Worm (Caenorhabditis elegans): ENCODE results near the gene srh-41.
A peak's percentile ranks its signal among the peaks of the same experiment; 100 is the strongest.
"Not testable (repeated sequence)": the region's sequence is repeated elsewhere in the genome, so short reads cannot be mapped to it uniquely, and the experiment has no call there.

srh-41 gene

DNA sequence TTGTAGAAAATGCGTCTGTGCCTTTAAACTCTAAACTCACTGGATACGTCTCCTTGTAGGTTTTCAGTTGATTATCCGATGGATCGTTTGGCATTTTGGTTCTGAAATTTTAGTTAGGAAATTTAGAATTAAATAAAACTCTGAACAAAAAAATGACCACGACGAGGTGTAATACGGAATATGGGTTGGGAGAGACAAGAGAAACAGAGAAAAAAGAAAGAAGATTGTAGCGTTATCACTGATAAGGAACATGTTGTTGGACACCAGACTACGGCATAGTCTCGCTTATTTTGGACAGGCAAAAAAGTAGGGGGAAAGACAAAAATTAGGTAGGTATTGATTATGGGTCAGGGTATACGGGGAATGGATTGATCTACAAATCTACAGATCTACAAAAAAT, 14.8 kb upstream of the srh-41 start, which contains the start of gene ctl-2:
TSS of gene ctl-2 (minus strand) at position 101 of the 400 bp plus-strand sequence.
- TF ChIP-seq sup-37 (GFP tag; optimal IDR thresholded peaks at IDR 0.05); ceh-88 (GFP tag; IDR thresholded peaks at IDR 0.05); unc-130 (tag; optimal IDR thresholded peaks at IDR 0.05): not testable (repeated sequence)

DNA sequence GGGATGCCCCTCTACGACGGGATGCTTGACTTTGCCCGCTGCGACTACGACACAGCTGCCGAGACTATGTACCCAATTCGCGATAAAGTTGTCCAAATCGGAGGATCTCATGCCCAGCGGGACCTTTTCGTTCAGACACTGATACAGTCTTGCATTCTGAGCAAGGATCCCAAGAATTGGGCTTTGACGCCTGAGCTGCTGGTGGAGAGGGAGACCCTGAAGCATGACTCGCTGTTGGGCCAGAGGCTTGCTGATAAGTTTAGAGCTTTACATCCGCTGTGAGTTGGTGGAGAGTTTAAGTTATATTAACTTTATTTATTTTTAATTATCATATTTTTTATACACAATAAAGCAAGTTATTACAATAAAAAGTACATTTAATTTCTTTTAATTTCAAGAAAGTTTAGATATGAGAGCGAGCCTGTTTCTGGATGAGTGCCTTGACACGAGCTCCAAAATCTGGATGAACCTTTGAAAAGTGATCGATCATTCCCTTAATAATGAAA, 12.1 kb upstream of the srh-41 start:
- TF ChIP-seq lin-14 (GFP tag; optimal IDR thresholded peaks at IDR 0.05) (no peak), nhr-85 (tag) (peak; percentile 1), hpl-2 (GFP tag; optimal IDR thresholded peaks at IDR 0.05) (no peak), efl-1 (optimal IDR thresholded peaks at IDR 0.05) (no peak), efl-1 (GFP tag; optimal IDR thresholded peaks at IDR 0.05 in 1 of 2) (peak in 1 of 2 experiments; percentile 57), ama-1 (optimal IDR thresholded peaks at IDR 0.05) (no peak)

- TF ChIP-seq nhr-85 (tag): peak; percentile 25
Observed at ce11 chrII:14297050-14297449, 9.9 kb upstream of the srh-41 start, which contains the start of gene Y54G11A.7. TSS of gene Y54G11A.7 (plus strand) at chrII:14297305.

DNA sequence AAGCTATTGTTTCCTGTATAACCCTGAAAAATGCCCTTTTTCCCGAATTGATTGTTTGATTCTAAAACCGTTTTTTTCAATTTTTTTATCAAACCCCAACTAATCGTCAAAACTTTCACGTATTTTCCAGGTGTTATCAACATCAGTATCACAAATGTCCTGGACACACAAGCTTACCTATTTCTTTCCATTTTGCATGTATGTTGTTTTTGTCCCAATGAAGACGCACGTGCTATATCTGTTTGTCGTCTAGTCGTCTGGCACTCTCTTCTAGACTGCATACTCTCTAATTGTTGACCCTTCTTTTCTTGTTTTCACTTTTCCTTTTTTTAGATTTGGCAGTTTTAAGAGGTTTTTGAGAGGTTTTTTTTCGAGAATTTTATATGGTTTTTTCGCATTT, 9.1 kb upstream of the srh-41 start:
- TF ChIP-seq blmp-1 (tag; optimal IDR thresholded peaks at IDR 0.05): peak; percentile 95
- TF ChIP-seq hpl-2 (GFP tag; optimal IDR thresholded peaks at IDR 0.05): no peak
- TF ChIP-seq nhr-90 (tag; optimal IDR thresholded peaks at IDR 0.05; ENCODE audit: poor library complexity): peak; percentile 66
- TF ChIP-seq nhr-19 (GFP tag; conservative IDR thresholded peaks at IDR 0.05): peak; percentile 16; the same call in 1 of the 2 replicates
- peak; percentile 19 for TF ChIP-seq swsn-7 (tag; optimal IDR thresholded peaks at IDR 0.05)
- TF ChIP-seq elt-2 (tag; optimal IDR thresholded peaks at IDR 0.05): peak; percentile 87
- no peak for TF ChIP-seq nhr-28 (tag; optimal IDR thresholded peaks at IDR 0.05)
- TF ChIP-seq skn-1 (tag; optimal IDR thresholded peaks at IDR 0.05): peak; percentile 66
- peak; percentile 24 to 46 for TF ChIP-seq lsy-2 (tag; optimal IDR thresholded peaks at IDR 0.05)
- peak in 1 of 2 experiments; percentile 96 for TF ChIP-seq mdl-1 (tag; optimal IDR thresholded peaks at IDR 0.05)
- no peak for TF ChIP-seq unc-130 (tag; optimal IDR thresholded peaks at IDR 0.05)
- TF ChIP-seq efl-1 (optimal IDR thresholded peaks at IDR 0.05): peak; percentile 30 to 49
- TF ChIP-seq efl-1 (GFP tag; optimal IDR thresholded peaks at IDR 0.05 in 1 of 2): peak in 1 of 2 experiments; percentile 72
- TF ChIP-seq lin-14 (GFP tag; optimal IDR thresholded peaks at IDR 0.05): peak; percentile 80
- no peak for TF ChIP-seq tlp-1 (tag; optimal IDR thresholded peaks at IDR 0.05)
- TF ChIP-seq hlh-4 (tag; optimal IDR thresholded peaks at IDR 0.05): no peak
- no peak for TF ChIP-seq snpc-4 (tag; optimal IDR thresholded peaks at IDR 0.05)
- peak; percentile 75 for TF ChIP-seq mep-1 (tag; optimal IDR thresholded peaks at IDR 0.05)
- TF ChIP-seq dpl-1 (GFP tag; optimal IDR thresholded peaks at IDR 0.05): peak in 2 of 3 experiments; percentile 46 to 47
- peak; percentile 69 for TF ChIP-seq nhr-71 (tag; optimal IDR thresholded peaks at IDR 0.05)
- peak; percentile 32 for TF ChIP-seq fos-1 (tag; optimal IDR thresholded peaks at IDR 0.05)
- no peak for TF ChIP-seq nhr-237 (tag; optimal IDR thresholded peaks at IDR 0.05)
- TF ChIP-seq nhr-85 (tag): peak; percentile 85
- peak; percentile 9 for TF ChIP-seq nhr-47 (tag; optimal IDR thresholded peaks at IDR 0.05)
- TF ChIP-seq nhr-77 (tag; optimal IDR thresholded peaks at IDR 0.05): peak; percentile 68
- TF ChIP-seq mab-9 (GFP tag; IDR thresholded peaks at IDR 0.05): no peak
- no peak for TF ChIP-seq grh-1 (GFP tag; IDR thresholded peaks at IDR 0.05)
- TF ChIP-seq lin-35 (GFP tag; optimal IDR thresholded peaks at IDR 0.05): peak; percentile 14 to 68
- peak; percentile 77 for TF ChIP-seq snu-23 (GFP tag; optimal IDR thresholded peaks at IDR 0.05)
- no peak for TF ChIP-seq aly-2 (tag; optimal IDR thresholded peaks at IDR 0.05)
- peak; percentile 2 for TF ChIP-seq rnt-1 (tag; optimal IDR thresholded peaks at IDR 0.05)
- peak; percentile 35 for TF ChIP-seq tbx-2 (tag; optimal IDR thresholded peaks at IDR 0.05)
- no peak for TF ChIP-seq ceh-63 (GFP tag; optimal IDR thresholded peaks at IDR 0.05)
- TF ChIP-seq nhr-20 (tag; optimal IDR thresholded peaks at IDR 0.05): peak; percentile 87
- TF ChIP-seq elt-3 (tag; optimal IDR thresholded peaks at IDR 0.05): peak in 2 of 6 experiments; percentile 19 to 72
- TF ChIP-seq nhr-84 (tag; optimal IDR thresholded peaks at IDR 0.05): no peak

Measured in whole organism, L1 larva.